Worm (Caenorhabditis elegans): Measurements from ENCODE around the gene F22F4.9.
A peak's percentile ranks its signal among the peaks of the same experiment; 100 is the strongest.

F22F4.9 gene

DNA sequence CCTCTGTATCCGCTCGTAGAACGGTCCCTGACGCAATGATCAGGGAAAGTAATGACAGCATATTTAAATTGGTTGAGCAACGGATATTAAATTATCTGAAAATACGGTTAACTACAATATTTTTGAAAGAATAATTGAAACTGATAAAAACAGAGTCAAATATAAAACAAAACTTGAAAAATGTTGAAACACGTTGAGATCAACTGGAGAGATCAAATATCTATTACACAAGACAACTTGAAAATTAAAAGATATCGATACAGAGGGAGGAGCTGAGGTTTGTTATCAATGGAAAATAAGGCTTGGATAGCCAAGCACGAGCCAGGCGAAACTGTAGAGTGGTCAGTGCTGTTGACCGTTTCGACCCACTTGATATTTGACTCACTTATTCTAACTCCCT lies 11.3 kb upstream of the F22F4.9 start, which contains the start of gene C09B8.3:
TSS of gene C09B8.3 (minus strand) at position 101 of the 400 bp plus-strand sequence.
- TF ChIP-seq pes-1 (GFP tag; IDR thresholded peaks at IDR 0.05) (no peak), hnd-1 (tag; optimal IDR thresholded peaks at IDR 0.05) (no peak), ets-7 (tag; optimal IDR thresholded peaks at IDR 0.05) (no peak), F13C5.2 (tag; optimal IDR thresholded peaks at IDR 0.05) (no peak), B0310.2 (tag; optimal IDR thresholded peaks at IDR 0.05) (no peak), tbx-37 (GFP tag; conservative IDR thresholded peaks at IDR 0.05) (no peak), tra-4 (tag; optimal IDR thresholded peaks at IDR 0.05) (no peak), tbx-11 (GFP tag; IDR thresholded peaks at IDR 0.05) (no peak), aly-1 (tag; optimal IDR thresholded peaks at IDR 0.05) (no peak), ceh-36 (tag; optimal IDR thresholded peaks at IDR 0.05) (no peak)

DNA sequence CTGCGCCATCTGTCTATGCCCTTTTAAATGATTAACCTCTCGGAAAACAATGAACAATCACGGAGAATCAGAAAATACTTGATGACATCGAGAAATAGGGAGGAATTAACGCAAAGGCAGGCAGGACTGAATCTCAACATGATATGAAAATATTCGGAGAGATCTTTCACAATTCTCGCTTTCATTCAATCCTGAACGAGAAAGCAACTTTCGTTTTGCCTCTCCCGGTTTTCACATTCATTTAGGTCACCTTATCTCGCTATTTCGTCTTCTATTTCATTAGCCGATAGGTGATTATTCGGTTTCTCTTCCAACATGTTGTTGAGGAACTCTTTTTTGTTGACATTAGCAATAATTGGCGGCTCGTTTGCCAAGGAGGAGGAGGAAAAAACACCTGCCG lies 5.0 kb upstream of the F22F4.9 start:
- TF ChIP-seq sea-1 (GFP tag; conservative IDR thresholded peaks at IDR 0.05), result no peak
- no peak for TF ChIP-seq tbx-37 (GFP tag; conservative IDR thresholded peaks at IDR 0.05)

DNA sequence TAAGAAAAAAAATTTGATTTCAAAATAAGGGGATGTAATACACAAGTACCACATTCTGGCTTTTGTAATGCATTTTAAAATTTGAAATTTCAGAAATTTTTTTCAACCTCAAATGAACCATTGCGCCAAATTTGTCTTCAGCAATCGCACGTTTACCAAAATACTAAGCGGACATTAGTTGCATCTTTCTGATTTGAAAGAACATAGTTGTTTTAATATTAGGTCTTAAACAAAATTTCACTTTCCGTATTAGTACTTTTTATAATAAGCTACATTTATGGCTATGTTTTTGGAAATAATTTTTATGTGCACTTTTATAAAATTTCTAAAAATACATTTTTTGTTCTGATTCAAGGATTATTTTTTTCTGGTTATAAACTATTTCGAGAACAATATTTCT lies 4.5 kb upstream of the F22F4.9 start, which contains the start of gene sups-1:
TSS of gene sups-1 (plus strand) at position 301 of the 400 bp plus-strand sequence.
- TF ChIP-seq ama-1 (optimal IDR thresholded peaks at IDR 0.05), result no peak
- TF ChIP-seq aly-1 (tag; optimal IDR thresholded peaks at IDR 0.05), result no peak
- no peak for TF ChIP-seq ets-7 (tag; optimal IDR thresholded peaks at IDR 0.05)
- no peak for TF ChIP-seq sea-1 (GFP tag; conservative IDR thresholded peaks at IDR 0.05)
- TF ChIP-seq hnd-1 (tag; optimal IDR thresholded peaks at IDR 0.05), result no peak
- TF ChIP-seq ceh-36 (tag; optimal IDR thresholded peaks at IDR 0.05), result no peak
- TF ChIP-seq scrt-1 (GFP tag; IDR thresholded peaks at IDR 0.05), result no peak
- TF ChIP-seq B0310.2 (tag; optimal IDR thresholded peaks at IDR 0.05), result no peak
- no peak for TF ChIP-seq pes-1 (GFP tag; IDR thresholded peaks at IDR 0.05)
- no peak for TF ChIP-seq hmg-4 (GFP tag; optimal IDR thresholded peaks at IDR 0.05)
- TF ChIP-seq flt-1 (GFP tag; IDR thresholded peaks at IDR 0.05), result no peak
- no peak for TF ChIP-seq tbx-11 (GFP tag; IDR thresholded peaks at IDR 0.05)
- TF ChIP-seq hmbx-1 (tag; optimal IDR thresholded peaks at IDR 0.05), result no peak
- TF ChIP-seq ceh-13 (GFP tag; optimal IDR thresholded peaks at IDR 0.05), result no peak

ce11 chrX:6002479-6002878 lies 3.2 kb upstream of the F22F4.9 start:
- TF ChIP-seq pes-1 (GFP tag; IDR thresholded peaks at IDR 0.05) (no peak), ama-1 (optimal IDR thresholded peaks at IDR 0.05) (no peak), flt-1 (GFP tag; IDR thresholded peaks at IDR 0.05) (no peak), ceh-13 (GFP tag; optimal IDR thresholded peaks at IDR 0.05) (no peak), tbx-11 (GFP tag; IDR thresholded peaks at IDR 0.05) (no peak), hnd-1 (tag; optimal IDR thresholded peaks at IDR 0.05) (no peak), aly-1 (tag; optimal IDR thresholded peaks at IDR 0.05) (no peak), sea-1 (GFP tag; conservative IDR thresholded peaks at IDR 0.05) (no peak), tra-4 (tag; optimal IDR thresholded peaks at IDR 0.05) (no peak)

DNA sequence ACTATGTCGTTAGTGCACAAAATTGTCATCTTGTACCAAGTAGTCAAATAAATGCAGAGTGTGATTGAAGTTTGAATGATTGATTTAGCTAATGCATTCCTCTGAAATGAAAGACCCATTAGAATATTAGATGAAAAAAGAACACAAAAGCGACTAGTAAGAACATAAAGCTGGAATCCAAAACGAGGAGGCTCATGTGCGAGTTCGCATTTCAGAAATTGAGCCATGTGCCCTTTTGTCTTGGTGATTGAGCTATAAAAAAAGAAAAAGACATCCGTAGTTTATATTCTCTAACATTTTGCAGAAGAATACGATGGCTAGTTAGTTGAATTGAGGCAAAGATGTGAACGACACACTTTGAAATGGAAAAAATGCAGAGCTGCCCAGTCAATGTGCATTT lies 2.1 kb upstream of the F22F4.9 start, which contains the start of gene F22F4.4:
TSS of gene F22F4.4 (minus strand) at position 101 of the 400 bp plus-strand sequence.
- TF ChIP-seq F13C5.2 (tag; optimal IDR thresholded peaks at IDR 0.05) (no peak), flt-1 (GFP tag; IDR thresholded peaks at IDR 0.05) (no peak)

DNA sequence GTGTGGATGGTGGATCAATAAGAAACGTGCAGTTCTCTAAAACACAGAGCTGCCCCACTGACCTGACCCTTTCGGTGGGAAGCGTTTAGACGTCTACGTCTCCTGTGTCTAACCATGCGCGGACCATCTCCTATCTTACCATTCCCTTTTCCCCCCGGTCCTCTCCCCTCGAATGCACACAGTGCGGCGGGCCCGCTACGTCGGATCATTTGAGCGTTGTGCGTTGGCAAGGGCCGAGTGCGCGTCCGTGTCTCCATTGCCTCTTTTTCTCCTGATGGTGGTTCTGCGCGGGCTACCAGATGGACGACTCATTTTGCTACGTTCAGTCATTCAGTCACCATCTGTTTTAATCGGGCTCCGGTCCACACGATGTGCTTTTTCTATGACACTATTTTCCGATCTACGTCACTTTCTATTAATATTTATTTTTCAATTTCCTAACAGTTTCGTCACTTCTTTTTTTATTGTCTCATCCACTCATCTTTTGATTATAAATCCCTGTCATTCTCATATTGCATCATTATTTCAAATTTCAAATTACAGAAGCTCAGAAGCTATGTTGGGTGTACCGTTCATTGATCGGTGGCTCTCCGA lies 3.6 kb downstream of the F22F4.9 start, which contains the start of gene inx-3:
TSS of gene inx-3 (plus strand) at position 544 of the 594 bp plus-strand sequence.
- TF ChIP-seq tra-4 (tag; optimal IDR thresholded peaks at IDR 0.05), result no peak
- no peak for TF ChIP-seq B0310.2 (tag; optimal IDR thresholded peaks at IDR 0.05)
- TF ChIP-seq F13C5.2 (tag; optimal IDR thresholded peaks at IDR 0.05), result no peak
- 0 out of 2 replicates have a peak, but pooled peaks have one; percentile 21 for TF ChIP-seq tbx-37 (GFP tag; conservative IDR thresholded peaks at IDR 0.05)
- 0 out of 2 replicates have a peak, but pooled peaks have one; percentile 25 for TF ChIP-seq sea-1 (GFP tag; conservative IDR thresholded peaks at IDR 0.05)
- no peak for TF ChIP-seq ceh-36 (tag; optimal IDR thresholded peaks at IDR 0.05)
- TF ChIP-seq ama-1 (optimal IDR thresholded peaks at IDR 0.05), result no peak
- TF ChIP-seq aly-1 (tag; optimal IDR thresholded peaks at IDR 0.05), result peak; percentile 31
- TF ChIP-seq flt-1 (GFP tag; IDR thresholded peaks at IDR 0.05), result peak; percentile 24; the same call in 1 of the 2 replicates
- no peak for TF ChIP-seq hnd-1 (tag; optimal IDR thresholded peaks at IDR 0.05)
- peak; percentile 73 for TF ChIP-seq hmg-4 (GFP tag; optimal IDR thresholded peaks at IDR 0.05)

DNA sequence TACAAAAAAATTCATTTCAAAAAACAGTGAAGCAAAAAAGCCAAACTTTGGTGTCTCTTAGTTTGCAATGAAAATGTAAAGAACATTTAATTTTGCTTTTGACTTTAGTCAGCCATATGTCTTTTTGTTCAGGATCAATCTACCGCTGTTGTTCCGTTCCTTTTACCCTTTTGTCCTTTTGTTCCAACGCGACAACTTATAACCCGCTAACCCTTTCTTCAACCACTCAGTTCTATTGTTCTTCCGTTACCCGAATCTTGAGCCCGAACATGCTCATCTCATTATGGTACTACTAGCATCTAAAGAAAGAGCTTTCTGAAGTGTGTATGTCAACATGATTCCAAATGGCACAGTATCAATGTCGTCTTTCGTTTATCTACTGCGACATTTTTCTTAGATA lies 5.3 kb downstream of the F22F4.9 start:
- no peak for TF ChIP-seq ets-7 (tag; optimal IDR thresholded peaks at IDR 0.05)
- TF ChIP-seq hnd-1 (tag; optimal IDR thresholded peaks at IDR 0.05), result no peak
- TF ChIP-seq F13C5.2 (tag; optimal IDR thresholded peaks at IDR 0.05), result no peak
- TF ChIP-seq scrt-1 (GFP tag; IDR thresholded peaks at IDR 0.05), result no peak
- no peak for TF ChIP-seq sea-1 (GFP tag; conservative IDR thresholded peaks at IDR 0.05)
- TF ChIP-seq B0310.2 (tag; optimal IDR thresholded peaks at IDR 0.05), result no peak

ce11 chrX:5992770-5993169 lies 6.5 kb downstream of the F22F4.9 start, which contains the start of gene F22F4.5:
TSS of gene F22F4.5 (minus strand) at chrX:5992870.
- TF ChIP-seq ceh-13 (GFP tag; optimal IDR thresholded peaks at IDR 0.05) (no peak), ama-1 (optimal IDR thresholded peaks at IDR 0.05) (no peak), B0310.2 (tag; optimal IDR thresholded peaks at IDR 0.05) (no peak), hmbx-1 (tag; optimal IDR thresholded peaks at IDR 0.05) (no peak), hmg-4 (GFP tag; optimal IDR thresholded peaks at IDR 0.05) (no peak), flt-1 (GFP tag; IDR thresholded peaks at IDR 0.05) (no peak)
